Worm (Caenorhabditis elegans) whole organism, midembryonic: Measurements from ENCODE around the gene str-190.

Experiments
- cog-1 ChIP-seq: sonication (generic microtip); optimal IDR thresholded peaks from 2 replicates; lab custom pipeline; 2016; ENCODE audit warnings: missing genetic modification characterization, missing compliant biosample characterization
- klf-2 ChIP-seq: fragments of 200-800 bp; sonication (Bioruptor generic); conservative IDR thresholded peaks from 2 replicates; pipeline ENCODE4 v1.3.6; 2022; ENCODE audit warnings: missing genetic modification reagents, missing genetic modification characterization, missing compliant biosample characterization
- tab-1 ChIP-seq: fragments of 200-800 bp; sonication (Bioruptor generic); IDR thresholded peaks from 2 replicates; pipeline ENCODE4 v1.3.6; 2022; ENCODE audit warnings: missing genetic modification characterization, missing compliant biosample characterization
- ztf-29 ChIP-seq: fragments of 200-800 bp; sonication (Bioruptor generic); IDR thresholded peaks from 2 replicates; pipeline ENCODE4 v1.3.6; 2022; ENCODE audit warnings: missing genetic modification reagents, missing genetic modification characterization, missing compliant biosample characterization

- TF ChIP-seq klf-2 (GFP tag; lab: Robert Waterston, UW) (no peak), cog-1 (no peak), tab-1 (no peak), ztf-29 (no peak)
These were observed 38.5 kb downstream of the str-190 start, which contains the start of gene try-13 for ce11 chrV:7439807-7440206.
